Worm (Caenorhabditis elegans) whole organism, L4/young adult: ENCODE measurements around the gene Y38E10A.28.

Experiments
- W03F9.2 ChIP-seq: fragments of 150-350 bp; optimal IDR thresholded peaks from 2 replicates; lab custom pipeline; 2014; ENCODE audit warnings: missing biosample characterization, missing genetic modification characterization
- dao-5 ChIP-seq: sonication (generic microtip); optimal IDR thresholded peaks from 2 replicates; lab custom pipeline; 2016; ENCODE audit warnings: missing genotype, missing genetic modification characterization, moderate library complexity, missing compliant biosample characterization
- him-1 ChIP-seq: sonication (generic microtip); optimal IDR thresholded peaks from 2 replicates; lab custom pipeline; 2016; ENCODE audit warnings: missing genotype, missing genetic modification reagents, missing genetic modification characterization, missing compliant biosample characterization

DNA sequence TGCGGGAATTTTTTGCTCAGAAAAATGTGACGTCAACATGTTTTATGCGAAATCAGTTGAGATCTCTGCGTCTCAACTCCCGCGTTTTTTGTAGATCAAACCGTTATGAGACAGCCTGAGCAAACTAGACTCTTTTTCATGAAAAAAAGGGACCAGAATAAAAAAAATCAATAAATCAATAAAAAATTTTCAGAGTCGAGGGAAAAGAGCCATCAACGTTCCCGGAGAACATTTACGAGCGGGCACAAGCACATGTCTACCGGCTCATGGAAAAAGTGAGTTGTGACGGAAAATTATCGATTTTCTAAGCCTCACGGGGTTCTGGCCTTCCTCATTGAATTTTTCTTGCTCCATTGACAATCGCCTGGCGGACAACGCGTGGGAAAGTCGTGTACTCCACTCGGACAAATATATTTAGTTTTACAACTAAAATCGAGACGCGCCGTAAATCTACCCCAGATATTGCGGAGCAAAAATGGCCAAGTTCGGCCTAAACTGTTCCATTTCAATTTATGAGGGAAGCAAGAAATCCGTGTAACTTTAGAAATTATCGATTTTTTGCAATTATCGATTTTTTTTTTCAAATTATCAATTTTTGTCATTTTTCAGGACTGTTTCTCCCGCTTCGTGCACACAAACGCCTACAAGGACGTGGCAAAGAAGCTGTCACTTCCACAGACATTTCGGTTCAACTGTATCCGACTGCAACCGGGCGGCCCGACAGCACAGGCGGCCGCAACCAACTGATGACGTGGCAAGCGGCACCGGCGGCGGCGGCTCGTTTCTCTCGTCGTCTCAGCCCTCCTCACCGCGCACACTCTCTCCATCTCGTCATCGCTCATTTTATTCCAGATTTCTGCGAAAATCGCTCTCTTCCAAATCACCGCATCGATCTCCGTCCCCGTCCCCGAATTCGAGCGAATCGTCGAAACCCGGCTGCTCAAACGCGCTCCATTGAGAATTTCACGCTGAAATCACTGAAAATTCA is 41.7 kb downstream of the Y38E10A.28 start:
- TF ChIP-seq W03F9.2, result no peak
- no peak for TF ChIP-seq him-1 (tag; lab: Kevin White, UChicago)
- TF ChIP-seq dao-5 (tag; lab: Kevin White, UChicago), result no peak
